Worm (Caenorhabditis elegans) whole organism, L1 larva: ENCODE measurements around the gene T09A12.1.

Source experiments
- nhr-11 ChIP-seq: fragments of 150-350 bp; optimal IDR thresholded peaks from 2 replicates; lab custom pipeline; 2014; ENCODE audit warnings: missing biosample characterization, missing genetic modification characterization
- unc-130 ChIP-seq: fragments of 150-350 bp; optimal IDR thresholded peaks from 2 replicates; lab custom pipeline; 2017; ENCODE audit warnings: missing biosample characterization, missing genetic modification characterization, inconsistent platforms

DNA sequence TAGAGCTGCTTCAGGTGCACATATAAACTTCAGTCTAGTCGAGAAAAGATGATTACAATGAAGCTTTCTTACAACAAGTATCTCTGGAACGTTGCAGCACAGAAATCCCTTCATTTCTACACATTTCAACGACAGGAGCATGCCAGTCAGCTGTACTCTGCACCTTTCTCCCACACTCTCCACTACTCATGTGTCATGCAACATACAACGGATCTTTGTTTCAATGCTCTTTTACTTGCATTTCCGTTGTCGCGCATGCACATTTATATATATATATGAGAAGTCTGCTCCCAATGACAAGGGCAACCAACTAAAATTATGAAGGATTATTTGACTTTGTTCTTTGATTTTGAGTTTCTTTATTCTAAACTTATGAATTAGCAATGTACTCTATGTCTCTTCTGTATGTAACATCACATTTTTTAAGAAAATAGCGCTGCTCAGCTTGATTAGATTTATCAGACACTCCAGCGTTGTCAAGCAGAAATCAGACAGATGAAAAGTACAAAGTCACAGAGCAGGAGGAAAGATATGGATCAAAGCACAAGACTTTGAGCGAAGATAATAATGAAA is 9.0 kb upstream of the T09A12.1 start:
- no peak for TF ChIP-seq unc-130 (tag; lab: Kevin White, UChicago)
- TF ChIP-seq nhr-11: no peak
